Worm (Caenorhabditis elegans) whole organism, L2 larva: ENCODE results near the gene W07G4.8.

ENCODE experiments used
- C34F6.9 ChIP-seq: fragments of 150-350 bp; optimal IDR thresholded peaks from 2 replicates; lab custom pipeline; 2014; ENCODE audit warnings: missing biosample characterization, missing genetic modification characterization
- F13H6.1 ChIP-seq: sonication (generic microtip); optimal IDR thresholded peaks from 2 replicates; lab custom pipeline; 2016; ENCODE audit warnings: missing genetic modification characterization, missing compliant biosample characterization
- R02D3.7 ChIP-seq: fragments of 150-350 bp; optimal IDR thresholded peaks from 2 replicates; lab custom pipeline; 2014; ENCODE audit warnings: missing biosample characterization, missing genetic modification characterization
- ZK546.5 ChIP-seq: sonication (generic microtip); optimal IDR thresholded peaks from 2 replicates; lab custom pipeline; 2017; ENCODE audit warnings: missing biosample characterization, missing genetic modification characterization
- alr-1 ChIP-seq: fragments of 150-350 bp; optimal IDR thresholded peaks from 2 replicates; lab custom pipeline; 2014; ENCODE audit warnings: missing biosample characterization, missing genetic modification characterization
- aly-2 ChIP-seq: fragments of 150-350 bp; optimal IDR thresholded peaks from 2 replicates; lab custom pipeline; 2014; ENCODE audit warnings: missing biosample characterization, missing genetic modification characterization
- ama-1 ChIP-seq: fragments of 150-350 bp; optimal IDR thresholded peaks from 2 replicates; lab custom pipeline; 2018; ENCODE audit warnings: inconsistent platforms
- blmp-1 ChIP-seq: sonication (generic microtip); optimal IDR thresholded peaks from 2 replicates; lab custom pipeline; 2017; ENCODE audit warnings: missing genetic modification characterization, mild to moderate bottlenecking, missing compliant biosample characterization, antibody characterized with exemption, moderate library complexity; ENCODE audit not compliant: insufficient read depth
- ceh-16 ChIP-seq: fragments of 150-350 bp; optimal IDR thresholded peaks from 2 replicates; lab custom pipeline; 2014; ENCODE audit warnings: missing biosample characterization, missing genetic modification characterization
- crh-2 ChIP-seq: sonication (generic microtip); optimal IDR thresholded peaks from 2 replicates; lab custom pipeline; 2017; ENCODE audit warnings: missing biosample characterization, missing genetic modification characterization
- egl-27 ChIP-seq: sonication (generic microtip); optimal IDR thresholded peaks from 3 replicates; lab custom pipeline; 2017; ENCODE audit warnings: missing biosample characterization, missing genetic modification reagents, missing genetic modification characterization
- elt-3 ChIP-seq: sonication (generic microtip); optimal IDR thresholded peaks from 2 replicates; lab custom pipeline; 2017; ENCODE audit warnings: missing biosample characterization, missing genetic modification characterization
- fos-1 ChIP-seq: fragments of 150-350 bp; optimal IDR thresholded peaks from 2 replicates; lab custom pipeline; 2014; ENCODE audit warnings: missing biosample characterization, missing genetic modification characterization
- gmeb-1 ChIP-seq: fragments of 150-350 bp; optimal IDR thresholded peaks from 2 replicates; lab custom pipeline; 2014; ENCODE audit warnings: missing biosample characterization, missing genetic modification characterization
- lin-13 ChIP-seq: fragments of 150-350 bp; optimal IDR thresholded peaks from 2 replicates; lab custom pipeline; 2014; ENCODE audit warnings: missing biosample characterization, missing genetic modification reagents, missing genetic modification characterization
- lin-39 ChIP-seq: fragments of 150-350 bp; optimal IDR thresholded peaks from 2 replicates; lab custom pipeline; 2014; ENCODE audit warnings: missing biosample characterization, missing genetic modification reagents, missing genetic modification characterization
- lsy-2 ChIP-seq, 2 experiments: fragments of 150-350 bp in 1 of 2; sonication (generic microtip) in 1 of 2; optimal IDR thresholded peaks; 2 replicates each; lab custom pipeline; 2014 to 2017; ENCODE audit warnings: missing biosample characterization in 2 of 2, missing genetic modification characterization in 2 of 2
- mab-5 ChIP-seq: fragments of 150-350 bp; optimal IDR thresholded peaks from 2 replicates; lab custom pipeline; 2014; ENCODE audit warnings: missing biosample characterization, missing genetic modification characterization
- mdl-1 ChIP-seq, 2 experiments: fragments of 150-350 bp in 1 of 2; sonication (generic microtip) in 1 of 2; optimal IDR thresholded peaks; 2 replicates each; lab custom pipeline; 2017; ENCODE audit warnings: missing biosample characterization in 2 of 2, missing genetic modification characterization in 2 of 2
- nhr-10 ChIP-seq: sonication (generic microtip); optimal IDR thresholded peaks from 2 replicates; lab custom pipeline; 2017; ENCODE audit warnings: missing biosample characterization, missing genetic modification characterization
- nhr-12 ChIP-seq: fragments of 150-350 bp; optimal IDR thresholded peaks from 2 replicates; lab custom pipeline; 2014; ENCODE audit warnings: missing biosample characterization, missing genetic modification characterization
- nhr-129 ChIP-seq: fragments of 150-350 bp; optimal IDR thresholded peaks from 2 replicates; lab custom pipeline; 2014; ENCODE audit warnings: missing biosample characterization, missing genetic modification characterization
- nhr-21 ChIP-seq: fragments of 150-350 bp; optimal IDR thresholded peaks from 2 replicates; lab custom pipeline; 2014; ENCODE audit warnings: missing biosample characterization, missing genetic modification characterization
- nhr-23 ChIP-seq: fragments of 150-350 bp; optimal IDR thresholded peaks from 2 replicates; lab custom pipeline; 2014; ENCODE audit warnings: missing biosample characterization, missing genetic modification reagents, missing genetic modification characterization
- nhr-237 ChIP-seq: fragments of 150-350 bp; optimal IDR thresholded peaks from 2 replicates; lab custom pipeline; 2014; ENCODE audit warnings: missing biosample characterization, missing genetic modification characterization
- nhr-6 ChIP-seq: fragments of 150-350 bp; optimal IDR thresholded peaks from 2 replicates; lab custom pipeline; 2014; ENCODE audit warnings: missing biosample characterization, missing genetic modification characterization
- nhr-77 ChIP-seq: fragments of 150-350 bp; optimal IDR thresholded peaks from 2 replicates; lab custom pipeline; 2014; ENCODE audit warnings: missing biosample characterization, missing genetic modification characterization
- sem-4 ChIP-seq: fragments of 150-350 bp; optimal IDR thresholded peaks from 2 replicates; lab custom pipeline; 2014; ENCODE audit warnings: missing biosample characterization, missing genetic modification reagents, missing genetic modification characterization
- sma-3 ChIP-seq: sonication (generic microtip); optimal IDR thresholded peaks from 2 replicates; lab custom pipeline; 2016; ENCODE audit warnings: missing genetic modification reagents, missing genetic modification characterization, missing compliant biosample characterization
- sma-9 ChIP-seq, 2 experiments: fragments of 150-350 bp in 1 of 2; sonication (generic microtip) in 1 of 2; optimal IDR thresholded peaks; 2 replicates each; lab custom pipeline; 2014 to 2016; ENCODE audit warnings: missing genetic modification characterization in 2 of 2, mild to moderate bottlenecking in 1 of 2, missing biosample characterization in 1 of 2, missing compliant biosample characterization in 1 of 2, missing genetic modification reagents in 1 of 2, moderate library complexity in 1 of 2
- snpc-4 ChIP-seq: fragments of 150-350 bp; optimal IDR thresholded peaks from 2 replicates; lab custom pipeline; 2014; ENCODE audit warnings: missing biosample characterization, missing genetic modification characterization
- unc-55 ChIP-seq: fragments of 150-350 bp; sonication (generic microtip); optimal IDR thresholded peaks from 3 replicates; lab custom pipeline; 2014; ENCODE audit warnings: missing biosample characterization, missing genetic modification reagents, missing genetic modification characterization
- unc-62 ChIP-seq: fragments of 150-350 bp; optimal IDR thresholded peaks from 2 replicates; lab custom pipeline; 2014; ENCODE audit warnings: missing biosample characterization, missing genetic modification reagents, missing genetic modification characterization
- ztf-4 ChIP-seq: fragments of 150-350 bp; optimal IDR thresholded peaks from 2 replicates; lab custom pipeline; 2014; ENCODE audit warnings: missing biosample characterization, missing genetic modification characterization

The W07G4.8 gene

ce11 chrV:13011904-13012303 is 37.5 kb downstream of the W07G4.8 start:
- no peak for TF ChIP-seq snpc-4 (tag; lab: Kevin White, UChicago)
- TF ChIP-seq crh-2 (tag; lab: Kevin White, UChicago), result peak; percentile 92
- TF ChIP-seq sma-9 (GFP tag; optimal IDR thresholded peaks at IDR 0.05; lab: Kevin White, UChicago), result peak; percentile 78
- no peak for TF ChIP-seq sma-9 (tag; optimal IDR thresholded peaks at IDR 0.05; lab: Kevin White, UChicago)
- no peak for TF ChIP-seq nhr-6 (tag; lab: Kevin White, UChicago)
- peak; percentile 42 for TF ChIP-seq F13H6.1 (tag; lab: Kevin White, UChicago)
- TF ChIP-seq fos-1, result peak; percentile 28
- TF ChIP-seq alr-1 (tag; lab: Kevin White, UChicago), result no peak
- TF ChIP-seq C34F6.9, result no peak
- peak; percentile 22 for TF ChIP-seq gmeb-1 (tag; lab: Kevin White, UChicago)
- TF ChIP-seq mab-5 (tag; lab: Kevin White, UChicago), result no peak
- no peak for TF ChIP-seq ama-1 (lab: Kevin White, UChicago)

ce11 chrV:13009843-13010242 is 39.5 kb downstream of the W07G4.8 start:
- TF ChIP-seq lin-13 (GFP tag; lab: Kevin White, UChicago), result peak; percentile 21
- TF ChIP-seq lsy-2 (tag; optimal IDR thresholded peaks at IDR 0.05; lab: Kevin White, UChicago), result peak in 1 of 2 experiments; percentile 49
- no peak for TF ChIP-seq mdl-1 (tag; optimal IDR thresholded peaks at IDR 0.05; lab: Kevin White, UChicago)
- peak; percentile 7 for TF ChIP-seq F13H6.1 (tag; lab: Kevin White, UChicago)
- peak; percentile 32 for TF ChIP-seq unc-55 (GFP tag; lab: Kevin White, UChicago)
- peak; percentile 57 for TF ChIP-seq C34F6.9
- peak; percentile 39 for TF ChIP-seq blmp-1 (tag; lab: Kevin White, UChicago)
- no peak for TF ChIP-seq sma-9 (GFP tag; optimal IDR thresholded peaks at IDR 0.05; lab: Kevin White, UChicago)
- no peak for TF ChIP-seq sma-9 (tag; optimal IDR thresholded peaks at IDR 0.05; lab: Kevin White, UChicago)
- peak; percentile 49 for TF ChIP-seq crh-2 (tag; lab: Kevin White, UChicago)
- TF ChIP-seq nhr-12 (tag; lab: Kevin White, UChicago), result no peak
- peak; percentile 37 for TF ChIP-seq nhr-129 (tag; lab: Kevin White, UChicago)

ce11 chrV:13009271-13009670 is 40.1 kb downstream of the W07G4.8 start:
- TF ChIP-seq fos-1, result no peak

ce11 chrV:13008825-13009224 is 40.5 kb downstream of the W07G4.8 start, which contains the start of gene F15B9.10:
Gene F15B9.10 (minus strand): TSS chrV:13008925.
- no peak for TF ChIP-seq egl-27
- TF ChIP-seq sem-4 (tag; lab: Kevin White, UChicago), result no peak
- no peak for TF ChIP-seq nhr-10
- no peak for TF ChIP-seq sma-3 (GFP tag; lab: Kevin White, UChicago)
- no peak for TF ChIP-seq ZK546.5 (tag; lab: Kevin White, UChicago)
- no peak for TF ChIP-seq R02D3.7 (tag; lab: Kevin White, UChicago)
- no peak for TF ChIP-seq nhr-21 (tag; lab: Kevin White, UChicago)
- TF ChIP-seq, all 48 proteins: peak for 0

- TF ChIP-seq alr-1 (tag; lab: Kevin White, UChicago) (no peak), gmeb-1 (tag; lab: Kevin White, UChicago) (no peak), nhr-23 (tag; lab: Kevin White, UChicago) (no peak), unc-55 (GFP tag; lab: Kevin White, UChicago) (no peak), ama-1 (lab: Kevin White, UChicago) (no peak), elt-3 (tag; lab: Kevin White, UChicago) (no peak), lin-39 (no peak), fos-1 (no peak), nhr-77 (tag; lab: Kevin White, UChicago) (no peak), crh-2 (tag; lab: Kevin White, UChicago) (no peak), snpc-4 (tag; lab: Kevin White, UChicago) (no peak), unc-62 (no peak), ceh-16 (tag; lab: Kevin White, UChicago) (no peak), lsy-2 (tag; optimal IDR thresholded peaks at IDR 0.05; lab: Kevin White, UChicago) (no peak), nhr-10 (no peak), nhr-237 (no peak), aly-2 (tag; lab: Kevin White, UChicago) (no peak), ztf-4 (tag; lab: Kevin White, UChicago) (no peak), lin-13 (GFP tag; lab: Kevin White, UChicago) (no peak)
Measured at ce11 chrV:13006754-13007153, 42.6 kb downstream of the W07G4.8 start.
